Fruit fly (Drosophila melanogaster) whole organism, adult: ENCODE results near the gene RanBP3.

Experiments
- CG12768 ChIP-seq: fragments of 200-800 bp; sonication (Bioruptor generic); optimal IDR thresholded peaks from 2 replicates; lab custom pipeline; 2017; ENCODE audit warnings: missing biosample characterization, missing genetic modification characterization, mild to moderate bottlenecking, moderate library complexity, missing genetic modification reagents
- CG33017 ChIP-seq: fragments of 200-800 bp; sonication (Bioruptor generic); optimal IDR thresholded peaks from 2 replicates; lab custom pipeline; 2018; ENCODE audit warnings: missing biosample characterization, mild to moderate bottlenecking, missing genetic modification characterization, moderate library complexity
- CG5204 ChIP-seq: fragments of 200-800 bp; sonication (Bioruptor generic); optimal IDR thresholded peaks from 2 replicates; lab custom pipeline; 2016; ENCODE audit warnings: missing biosample characterization, missing genetic modification characterization
- CG7045 ChIP-seq: fragments of 200-800 bp; sonication (Bioruptor generic); optimal IDR thresholded peaks from 2 replicates; lab custom pipeline; 2017; ENCODE audit warnings: missing biosample characterization, mild to moderate bottlenecking, missing genetic modification characterization
- Clk ChIP-seq: fragments of 200-800 bp; sonication (Bioruptor generic); optimal IDR thresholded peaks from 2 replicates; lab custom pipeline; 2017; ENCODE audit warnings: missing biosample characterization, missing genetic modification characterization
- Crg-1 ChIP-seq: fragments of 200-800 bp; sonication (Bioruptor generic); optimal IDR thresholded peaks from 2 replicates; lab custom pipeline; 2016; ENCODE audit warnings: missing biosample characterization, missing genetic modification characterization
- kay ChIP-seq: fragments of 200-800 bp; sonication (Bioruptor generic); peaks from one replicate; lab custom pipeline; 2016; ENCODE audit warnings: missing biosample characterization, missing genetic modification characterization, borderline replicate concordance
- pad ChIP-seq: fragments of 200-800 bp; sonication (Bioruptor generic); optimal IDR thresholded peaks from 3 replicates; lab custom pipeline; 2017; ENCODE audit warnings: missing biosample characterization, missing genetic modification characterization, mild to moderate bottlenecking, moderate library complexity, missing genetic modification reagents

dm6 chr3R:23787632-23787960, 35.0 kb upstream of the RanBP3 start:
- no peak for TF ChIP-seq Crg-1 (GFP tag; lab: Kevin White, UChicago)
- TF ChIP-seq pad: no peak
- no peak for TF ChIP-seq CG5204 (GFP tag; lab: Kevin White, UChicago)
- TF ChIP-seq kay (GFP tag; lab: Kevin White, UChicago): peak; percentile 20
- no peak for TF ChIP-seq CG7045 (GFP tag; lab: Kevin White, UChicago)
- TF ChIP-seq Clk (GFP tag; lab: Kevin White, UChicago): no peak
- no peak for TF ChIP-seq CG33017 (tag; lab: Kevin White, UChicago)
- TF ChIP-seq CG12768 (GFP tag; lab: Kevin White, UChicago): no peak
